Worm (Caenorhabditis elegans) whole organism, L2 larva: ENCODE data around the gene sec-61.B.

Source experiments
- nhr-11 ChIP-seq: fragments of 150-350 bp; optimal IDR thresholded peaks from 2 replicates; lab custom pipeline; 2014; ENCODE audit warnings: missing biosample characterization, missing genetic modification characterization
- nhr-77 ChIP-seq: fragments of 150-350 bp; optimal IDR thresholded peaks from 2 replicates; lab custom pipeline; 2014; ENCODE audit warnings: missing biosample characterization, missing genetic modification characterization

DNA sequence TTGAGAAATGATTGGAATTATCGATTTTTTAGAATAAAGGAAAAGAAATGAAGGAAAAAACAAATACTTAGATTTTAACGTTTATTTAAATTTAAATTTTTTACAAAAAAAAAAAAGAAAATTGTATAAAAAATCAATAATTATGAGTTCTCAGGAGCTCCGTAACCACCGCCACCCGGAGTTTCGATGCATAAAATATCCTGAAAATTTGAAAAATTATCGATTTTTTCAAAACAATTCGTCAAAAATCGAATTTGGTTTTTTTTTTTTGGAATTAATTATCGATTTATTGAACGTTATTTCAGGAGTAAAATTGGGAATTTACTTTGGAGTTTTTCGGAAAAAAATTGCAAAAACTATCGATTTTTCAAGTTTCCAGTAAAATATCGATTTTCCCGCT, 10.9 kb upstream of the sec-61.B start, which contains the start of gene Y38F2AR.10:
- TF ChIP-seq nhr-11 (tag; lab: Kevin White, UChicago), result no peak
- TF ChIP-seq nhr-77 (tag; lab: Kevin White, UChicago), result no peak
